Worm (Caenorhabditis elegans) whole organism, L4 larva: ENCODE results near the gene F19H6.6.
A peak's percentile ranks its signal among the peaks of the same experiment; 100 is the strongest.

Experiments
- F26F4.8 ChIP-seq: fragments of 200-800 bp; sonication (Bioruptor generic); conservative IDR thresholded peaks from 2 replicates; pipeline ENCODE4 v1.3.6; 2022; ENCODE audit warnings: missing genetic modification characterization, missing compliant biosample characterization
- F49E8.2 ChIP-seq: sonication (generic microtip); optimal IDR thresholded peaks from 2 replicates; lab custom pipeline; 2016; ENCODE audit warnings: missing compliant biosample characterization, mild to moderate bottlenecking, missing genetic modification characterization, borderline replicate concordance
- T20F7.1 ChIP-seq: fragments of 200-800 bp; sonication (Bioruptor generic); optimal IDR thresholded peaks from 2 replicates; lab custom pipeline; 2018; ENCODE audit warnings: mild to moderate bottlenecking, missing genetic modification characterization, missing compliant biosample characterization
- ZK546.5 ChIP-seq, 2 experiments: sonication (generic microtip); optimal IDR thresholded peaks; 2 replicates each; lab custom pipeline; 2017; ENCODE audit warnings: missing biosample characterization in 2 of 2, missing genetic modification characterization in 2 of 2
- aha-1 ChIP-seq: fragments of 150-350 bp; peaks from one replicate; lab custom pipeline; 2014; ENCODE audit warnings: missing biosample characterization, missing genetic modification characterization
- ama-1 ChIP-seq: fragments of 150-350 bp; optimal IDR thresholded peaks from 2 replicates; lab custom pipeline; 2014; ENCODE audit warnings: inconsistent platforms, mixed read lengths
- arid-1 ChIP-seq: fragments of 200-800 bp; sonication (Bioruptor generic); conservative IDR thresholded peaks from 2 replicates; pipeline ENCODE4 v1.3.6; 2022; ENCODE audit warnings: missing genetic modification reagents, missing genetic modification characterization, missing compliant biosample characterization
- ceh-82 ChIP-seq: sonication (generic microtip); optimal IDR thresholded peaks from 2 replicates; lab custom pipeline; 2017; ENCODE audit warnings: missing biosample characterization, missing genetic modification characterization
- cey-2 ChIP-seq: sonication (generic microtip); optimal IDR thresholded peaks from 3 replicates; lab custom pipeline; 2017; ENCODE audit warnings: missing genetic modification characterization, mild to moderate bottlenecking, missing compliant biosample characterization, antibody characterized with exemption, borderline replicate concordance; ENCODE audit not compliant: insufficient read depth
- ctbp-1 ChIP-seq: fragments of 200-800 bp; sonication (Bioruptor generic); IDR thresholded peaks from 2 replicates; pipeline ENCODE4 v1.3.6; 2022; ENCODE audit warnings: missing genetic modification reagents, missing genetic modification characterization, missing compliant biosample characterization
- daf-12 ChIP-seq: fragments of 150-350 bp; optimal IDR thresholded peaks from 2 replicates; lab custom pipeline; 2014; ENCODE audit warnings: missing biosample characterization, missing genetic modification reagents, missing genetic modification characterization
- daf-16 ChIP-seq, 3 experiments: sonication (generic microtip); optimal IDR thresholded peaks; 2 replicates each; lab custom pipeline; 2016 to 2017; ENCODE audit warnings: missing genetic modification characterization in 3 of 3, missing genetic modification reagents in 3 of 3, mild to moderate bottlenecking in 2 of 3, missing compliant biosample characterization in 2 of 3, missing biosample characterization in 1 of 3, moderate library complexity in 1 of 3
- daf-19 ChIP-seq: fragments of 200-800 bp; sonication (Bioruptor generic); conservative IDR thresholded peaks from 2 replicates; pipeline ENCODE4 v1.3.6; 2022; ENCODE audit warnings: missing genetic modification characterization, missing compliant biosample characterization
- dmd-6 ChIP-seq: fragments of 200-800 bp; sonication (Bioruptor generic); IDR thresholded peaks from 2 replicates; pipeline ENCODE4 v1.3.6; 2022; ENCODE audit warnings: missing genetic modification reagents, missing genetic modification characterization, missing compliant biosample characterization
- dmd-8 ChIP-seq: fragments of 200-800 bp; sonication (Bioruptor generic); IDR thresholded peaks from 2 replicates; pipeline ENCODE4 v1.3.6; 2022; ENCODE audit warnings: missing genetic modification characterization, missing compliant biosample characterization
- dmd-9 ChIP-seq: fragments of 200-800 bp; sonication (Bioruptor generic); IDR thresholded peaks from 2 replicates; pipeline ENCODE4 v1.3.6; 2022; ENCODE audit warnings: missing genetic modification reagents, missing genetic modification characterization, missing compliant biosample characterization
- duxl-1 ChIP-seq: sonication (generic microtip); optimal IDR thresholded peaks from 2 replicates; lab custom pipeline; 2016; ENCODE audit warnings: mild to moderate bottlenecking, missing genetic modification characterization, moderate library complexity, missing compliant biosample characterization; ENCODE audit not compliant: poor library complexity
- dve-1 ChIP-seq: sonication (generic microtip); optimal IDR thresholded peaks from 2 replicates; lab custom pipeline; 2017; ENCODE audit warnings: antibody characterized with exemption, mild to moderate bottlenecking, missing genetic modification characterization, missing compliant biosample characterization; ENCODE audit not compliant: insufficient read depth
- fos-1 ChIP-seq: fragments of 150-350 bp; optimal IDR thresholded peaks from 2 replicates; lab custom pipeline; 2014; ENCODE audit warnings: missing biosample characterization, missing genetic modification characterization
- gei-8 ChIP-seq: fragments of 200-800 bp; sonication (Bioruptor generic); optimal IDR thresholded peaks from 2 replicates; lab custom pipeline; 2018; ENCODE audit warnings: mild to moderate bottlenecking, missing genetic modification characterization, missing compliant biosample characterization
- hif-1 ChIP-seq, 2 experiments: sonication (generic microtip); optimal IDR thresholded peaks; 2 replicates each; lab custom pipeline; 2016 to 2017; ENCODE audit warnings: missing compliant biosample characterization in 2 of 2, missing genetic modification characterization in 2 of 2, missing genetic modification reagents in 2 of 2, missing genotype in 2 of 2, mild to moderate bottlenecking in 1 of 2
- hlh-11 ChIP-seq: fragments of 200-800 bp; sonication (Bioruptor generic); optimal IDR thresholded peaks from 2 replicates; lab custom pipeline; 2018; ENCODE audit warnings: mild to moderate bottlenecking, missing genetic modification characterization, missing compliant biosample characterization
- lim-7 ChIP-seq: fragments of 200-800 bp; sonication (Bioruptor generic); IDR thresholded peaks from 2 replicates; pipeline ENCODE4 v1.3.6; 2022; ENCODE audit warnings: missing genetic modification characterization, missing compliant biosample characterization
- lin-1 ChIP-seq: fragments of 200-800 bp; sonication (Bioruptor generic); IDR thresholded peaks from 2 replicates; pipeline ENCODE4 v1.3.6; 2022; ENCODE audit warnings: missing genetic modification reagents, missing genetic modification characterization, missing compliant biosample characterization
- lin-29 ChIP-seq: fragments of 200-800 bp; sonication (Bioruptor generic); IDR thresholded peaks from 2 replicates; pipeline ENCODE4 v1.3.6; 2022; ENCODE audit warnings: missing genetic modification reagents, missing genetic modification characterization, missing compliant biosample characterization
- lin-38 ChIP-seq: fragments of 200-800 bp; sonication (Bioruptor generic); IDR thresholded peaks from 2 replicates; pipeline ENCODE4 v1.3.6; 2022; ENCODE audit warnings: missing genetic modification reagents, missing genetic modification characterization, missing compliant biosample characterization
- lir-3 ChIP-seq: sonication (generic microtip); optimal IDR thresholded peaks from 2 replicates; lab custom pipeline; 2016; ENCODE audit warnings: mild to moderate bottlenecking, missing genetic modification characterization, missing compliant biosample characterization
- mdt-29 ChIP-seq: fragments of 200-800 bp; sonication (Bioruptor generic); IDR thresholded peaks from 2 replicates; pipeline ENCODE4 v1.3.6; 2022; ENCODE audit warnings: missing genetic modification reagents, missing genetic modification characterization, missing compliant biosample characterization
- mxl-3 ChIP-seq: fragments of 200-800 bp; sonication (Bioruptor generic); optimal IDR thresholded peaks from 2 replicates; lab custom pipeline; 2018; ENCODE audit warnings: mild to moderate bottlenecking, missing genetic modification characterization, missing compliant biosample characterization
- nhr-25 ChIP-seq: sonication (generic microtip); optimal IDR thresholded peaks from 2 replicates; lab custom pipeline; 2017; ENCODE audit warnings: missing genetic modification characterization, mild to moderate bottlenecking, missing compliant biosample characterization, antibody characterized with exemption, moderate library complexity, borderline replicate concordance; ENCODE audit not compliant: insufficient read depth
- nhr-41 ChIP-seq: fragments of 200-800 bp; sonication (Bioruptor generic); IDR thresholded peaks from 2 replicates; pipeline ENCODE4 v1.3.6; 2022; ENCODE audit warnings: missing genetic modification reagents, missing genetic modification characterization, missing compliant biosample characterization
- nhr-42 ChIP-seq: fragments of 200-800 bp; sonication (Bioruptor generic); IDR thresholded peaks from 2 replicates; pipeline ENCODE4 v1.3.6; 2022; ENCODE audit warnings: missing genetic modification characterization, missing compliant biosample characterization
- nhr-76 ChIP-seq: fragments of 150-350 bp; optimal IDR thresholded peaks from 2 replicates; lab custom pipeline; 2014; ENCODE audit warnings: missing biosample characterization, missing genetic modification characterization
- nhr-77 ChIP-seq: fragments of 150-350 bp; optimal IDR thresholded peaks from 2 replicates; lab custom pipeline; 2014; ENCODE audit warnings: missing biosample characterization, missing genetic modification characterization
- pha-4 ChIP-seq, 2 experiments: fragments of 150-350 bp in 1 of 2; fragments of 200-800 bp in 1 of 2; sonication (Bioruptor generic) in 1 of 2; IDR thresholded peaks in 1 of 2; optimal IDR thresholded peaks in 1 of 2; 2 replicates each; pipeline versions ENCODE4 v1.3.6 to Lab custom; 2014 to 2022; ENCODE audit warnings: missing genetic modification characterization in 2 of 2, missing genetic modification reagents in 2 of 2, missing biosample characterization in 1 of 2, missing compliant biosample characterization in 1 of 2
- rbr-2 ChIP-seq: sonication (generic microtip); optimal IDR thresholded peaks from 2 replicates; lab custom pipeline; 2016; ENCODE audit warnings: missing genotype, missing genetic modification characterization, missing compliant biosample characterization
- sdz-12 ChIP-seq: fragments of 200-800 bp; sonication (Bioruptor generic); optimal IDR thresholded peaks from 2 replicates; lab custom pipeline; 2018; ENCODE audit warnings: mild to moderate bottlenecking, missing genetic modification characterization, missing compliant biosample characterization
- set-16 ChIP-seq: fragments of 200-800 bp; sonication (Bioruptor generic); IDR thresholded peaks from 2 replicates; pipeline ENCODE4 v1.3.6; 2022; ENCODE audit warnings: missing genetic modification reagents, missing genetic modification characterization, missing compliant biosample characterization
- snpc-1.2 ChIP-seq: fragments of 200-800 bp; sonication (Bioruptor generic); IDR thresholded peaks from 2 replicates; pipeline ENCODE4 v1.3.6; 2022; ENCODE audit warnings: missing genetic modification reagents, missing genetic modification characterization, missing compliant biosample characterization
- snpc-4 ChIP-seq: fragments of 150-350 bp; optimal IDR thresholded peaks from 2 replicates; lab custom pipeline; 2014; ENCODE audit warnings: missing biosample characterization, missing genetic modification characterization
- spr-3 ChIP-seq: fragments of 200-800 bp; sonication (Bioruptor generic); optimal IDR thresholded peaks from 2 replicates; lab custom pipeline; 2018; ENCODE audit warnings: mild to moderate bottlenecking, missing genetic modification characterization, missing compliant biosample characterization
- tag-97 ChIP-seq: fragments of 200-800 bp; sonication (Bioruptor generic); IDR thresholded peaks from 2 replicates; pipeline ENCODE4 v1.3.6; 2022; ENCODE audit warnings: missing genetic modification characterization, missing compliant biosample characterization
- unc-62 ChIP-seq, 3 experiments: fragments of 150-350 bp in 1 of 3; sonication (generic microtip); optimal IDR thresholded peaks in 2 of 3; peaks in 1 of 3; 1 replicate in 1 of 3; 2 replicates in 2 of 3; lab custom pipeline; 2014 to 2017; ENCODE audit warnings: missing biosample characterization in 3 of 3, missing genetic modification characterization in 3 of 3, missing genetic modification reagents in 3 of 3, missing genotype in 1 of 3
- vab-7 ChIP-seq: fragments of 200-800 bp; sonication (Bioruptor generic); IDR thresholded peaks from 2 replicates; pipeline ENCODE4 v1.3.6; 2022; ENCODE audit warnings: missing genetic modification reagents, missing genetic modification characterization, missing compliant biosample characterization
- zip-11 ChIP-seq: fragments of 200-800 bp; sonication (Bioruptor generic); IDR thresholded peaks from 2 replicates; pipeline ENCODE4 v1.3.6; 2022; ENCODE audit warnings: missing genetic modification characterization, missing compliant biosample characterization
- zip-2 ChIP-seq: fragments of 150-350 bp; optimal IDR thresholded peaks from 2 replicates; lab custom pipeline; 2014; ENCODE audit warnings: missing biosample characterization, missing genetic modification characterization

Gene F19H6.6

ce11 chrX:12346729-12347128 is 13.9 kb upstream of the F19H6.6 start, which contains the start of gene F42F12.11:
Gene F42F12.11, plus strand, starts transcription at chrX:12347029.
- TF ChIP-seq vab-7 (no peak), aha-1 (tag; lab: Kevin White, UChicago) (peak; percentile 10)
- TF ChIP-seq, all 104 proteins: peak for 1

- peak; percentile 67; the same call in 1 of the 2 replicates for TF ChIP-seq F26F4.8 (GFP tag; lab: Robert Waterston, UW)
- peak; percentile 53 for TF ChIP-seq duxl-1 (tag; lab: Kevin White, UChicago)
- no peak for TF ChIP-seq sdz-12
- peak; percentile 54 for TF ChIP-seq dmd-6 (GFP tag; lab: Robert Waterston, UW)
- TF ChIP-seq pha-4 (GFP tag; IDR thresholded peaks at IDR 0.05; lab: Robert Waterston, UW) = peak; percentile 69; the same call in 1 of the 2 replicates
- no peak for TF ChIP-seq pha-4 (tag; optimal IDR thresholded peaks at IDR 0.05; lab: Kevin White, UChicago)
- TF ChIP-seq nhr-76 (tag; lab: Kevin White, UChicago) = no peak
- no peak for TF ChIP-seq nhr-77 (tag; lab: Kevin White, UChicago)
- no peak for TF ChIP-seq snpc-4 (tag; lab: Kevin White, UChicago)
- no peak for TF ChIP-seq ama-1 (lab: Kevin White, UChicago)
- no peak for TF ChIP-seq dve-1 (tag; lab: Kevin White, UChicago)
- TF ChIP-seq arid-1 (GFP tag; lab: Robert Waterston, UW) = peak; percentile 52; the same call in 1 of the 2 replicates
- TF ChIP-seq unc-62 (GFP tag; optimal IDR thresholded peaks at IDR 0.05 in 1 of 2; lab: Kevin White, UChicago) = no peak
- TF ChIP-seq unc-62 (tag; optimal IDR thresholded peaks at IDR 0.05; lab: Kevin White, UChicago) = no peak
- TF ChIP-seq nhr-25 (tag; lab: Kevin White, UChicago) = no peak
- TF ChIP-seq vab-7 = peak; percentile 88
- no peak for TF ChIP-seq zip-2 (tag; lab: Kevin White, UChicago)
- TF ChIP-seq nhr-42 = no peak
- no peak for TF ChIP-seq lin-1
- TF ChIP-seq dmd-8 (GFP tag; lab: Robert Waterston, UW) = peak; percentile 80
- TF ChIP-seq lim-7 (GFP tag; lab: Robert Waterston, UW) = peak; percentile 85
- TF ChIP-seq rbr-2 = peak; percentile 28
- TF ChIP-seq nhr-41 = no peak
- TF ChIP-seq lin-29 (GFP tag; lab: Robert Waterston, UW) = no peak
- no peak for TF ChIP-seq daf-12 (tag; lab: Kevin White, UChicago)
- no peak for TF ChIP-seq daf-19 (GFP tag; lab: Robert Waterston, UW)
- no peak for TF ChIP-seq F49E8.2
- TF ChIP-seq fos-1 (tag; lab: Kevin White, UChicago) = no peak
- no peak for TF ChIP-seq set-16 (GFP tag; lab: Robert Waterston, UW)
- TF ChIP-seq dmd-9 (GFP tag; lab: Robert Waterston, UW) = no peak
- TF ChIP-seq lin-38 (GFP tag; lab: Robert Waterston, UW) = no peak
- TF ChIP-seq aha-1 (tag; lab: Kevin White, UChicago) = peak; percentile 92
- no peak for TF ChIP-seq gei-8 (GFP tag; lab: Kevin White, UChicago)
- peak; percentile 89 for TF ChIP-seq snpc-1.2 (GFP tag; lab: Robert Waterston, UW)
- peak; percentile 35 for TF ChIP-seq spr-3 (GFP tag; lab: Kevin White, UChicago)
- TF ChIP-seq hlh-11 (tag; lab: Kevin White, UChicago) = peak; percentile 51
- TF ChIP-seq lir-3 (tag; lab: Kevin White, UChicago) = no peak
- TF ChIP-seq tag-97 (GFP tag; lab: Robert Waterston, UW) = no peak
- TF ChIP-seq zip-11 (GFP tag; lab: Robert Waterston, UW) = no peak
- TF ChIP-seq hif-1 (tag; optimal IDR thresholded peaks at IDR 0.05; lab: Kevin White, UChicago) = no peak
- peak; percentile 22 to 59 for TF ChIP-seq daf-16 (GFP tag; optimal IDR thresholded peaks at IDR 0.05; lab: Kevin White, UChicago)
- peak; percentile 67 for TF ChIP-seq daf-16 (tag; optimal IDR thresholded peaks at IDR 0.05; lab: Kevin White, UChicago)
- TF ChIP-seq ZK546.5 (tag; optimal IDR thresholded peaks at IDR 0.05; lab: Kevin White, UChicago) = no peak
- no peak for TF ChIP-seq ceh-82 (tag; lab: Kevin White, UChicago)
- peak; percentile 53 for TF ChIP-seq mxl-3 (GFP tag; lab: Kevin White, UChicago)
- TF ChIP-seq T20F7.1 = no peak
- peak; percentile 52; the same call in 1 of the 2 replicates for TF ChIP-seq ctbp-1
- no peak for TF ChIP-seq mdt-29
- TF ChIP-seq cey-2 (tag; lab: Kevin White, UChicago) = no peak
These were observed 12.8 kb upstream of the F19H6.6 start for ce11 chrX:12347822-12348221.
